Comparison of ENCODE assay signal across 1 fruit fly cellular context in genomic region chr3R:19156670-19157402, dm6.
TF ChIP-seq lines count a peak whose summit lies in the region.

nanos (plus strand) TSS chr3R:19157238.

TF ChIP-seq in whole organism, embryonic, 481 proteins besides CTCF, POLR2A, EP300 and RAD21 (continued from another document and continues in another):
- TF ChIP-seq luna (GFP tag; optimal IDR thresholded peaks at IDR 0.05; lab: Kevin White, UChicago) (peak; percentile 55), CG14441 (GFP tag; IDR thresholded peaks at IDR 0.05; lab: Robert Waterston, UW) (peak; percentile 64), CG7928 (GFP tag; optimal IDR thresholded peaks at IDR 0.05; lab: Kevin White, UChicago) (peak; percentile 45), cad (GFP tag; optimal IDR thresholded peaks at IDR 0.05; lab: Kevin White, UChicago) (no peak), twi (tag; optimal IDR thresholded peaks at IDR 0.05; lab: Kevin White, UChicago) (no peak), NK7.1 (GFP tag; optimal IDR thresholded peaks at IDR 0.05; lab: Kevin White, UChicago) (peak; percentile 38), schlank (tag; optimal IDR thresholded peaks at IDR 0.05; lab: Kevin White, UChicago) (no peak), CG31365 (tag; optimal IDR thresholded peaks at IDR 0.05; lab: Kevin White, UChicago) (no peak), CG8359 (GFP tag; optimal IDR thresholded peaks at IDR 0.05; lab: Kevin White, UChicago; ENCODE audit: borderline replicate concordance) (no peak), Sin3A (optimal IDR thresholded peaks at IDR 0.05; lab: Kevin White, UChicago) (peak; percentile 76), toy (GFP tag; IDR thresholded peaks at IDR 0.05; lab: Robert Waterston, UW) (peak; percentile 12; the same call in 1 of the 2 replicates), Neu2 (GFP tag; optimal IDR thresholded peaks at IDR 0.05; lab: Kevin White, UChicago; ENCODE audit: borderline replicate concordance) (no peak), sens-2 (GFP tag; IDR thresholded peaks at IDR 0.05; lab: Robert Waterston, UW) (no peak), p53 (GFP tag; optimal IDR thresholded peaks at IDR 0.05; lab: Kevin White, UChicago) (peak; percentile 51), gsb (GFP tag; IDR thresholded peaks at IDR 0.05; lab: Robert Waterston, UW) (no peak), al (GFP tag; IDR thresholded peaks at IDR 0.05; lab: Robert Waterston, UW) (peak; percentile 58), da (GFP tag; optimal IDR thresholded peaks at IDR 0.05; lab: Kevin White, UChicago) (no peak), ftz-f1 (GFP tag; optimal IDR thresholded peaks at IDR 0.05; lab: Kevin White, UChicago) (peak; percentile 62), nmo (GFP tag; optimal IDR thresholded peaks at IDR 0.05; lab: Kevin White, UChicago) (peak; percentile 63), CG9609 (GFP tag; optimal IDR thresholded peaks at IDR 0.05; lab: Kevin White, UChicago) (peak; percentile 81), CG4360 (GFP tag; IDR thresholded peaks at IDR 0.05; lab: Robert Waterston, UW) (peak; percentile 9; the same call in 1 of the 2 replicates), CG15011 (GFP tag; optimal IDR thresholded peaks at IDR 0.05; lab: Kevin White, UChicago) (no peak), amos (GFP tag; IDR thresholded peaks at IDR 0.05; lab: Robert Waterston, UW; ENCODE audit: partially characterized antibody) (peak; percentile 100), CoRest (tag; optimal IDR thresholded peaks at IDR 0.05; lab: Kevin White, UChicago) (peak; percentile 68), Bteb2 (GFP tag; optimal IDR thresholded peaks at IDR 0.05; lab: Kevin White, UChicago) (peak; percentile 51), CG33557 (GFP tag; optimal IDR thresholded peaks at IDR 0.05; lab: Kevin White, UChicago) (peak; percentile 22), tap (tag; optimal IDR thresholded peaks at IDR 0.05; lab: Kevin White, UChicago) (peak; percentile 11), kah (GFP tag; optimal IDR thresholded peaks at IDR 0.05; lab: Kevin White, UChicago) (no peak), crc (GFP tag; optimal IDR thresholded peaks at IDR 0.05; lab: Kevin White, UChicago) (no peak), slp2 (GFP tag; optimal IDR thresholded peaks at IDR 0.05; lab: Kevin White, UChicago) (no peak), CG7963 (GFP tag; IDR thresholded peaks at IDR 0.05; lab: Robert Waterston, UW; ENCODE audit: partially characterized antibody) (peak; percentile 98), CG8944 (GFP tag; optimal IDR thresholded peaks at IDR 0.05; lab: Kevin White, UChicago) (peak; percentile 56), CG12219 (GFP tag; optimal IDR thresholded peaks at IDR 0.05; lab: Kevin White, UChicago) (no peak), CG7786 (GFP tag; optimal IDR thresholded peaks at IDR 0.05; lab: Kevin White, UChicago) (peak; percentile 76), CG12155 (GFP tag; optimal IDR thresholded peaks at IDR 0.05; lab: Kevin White, UChicago) (peak; percentile 52), Dad (GFP tag; optimal IDR thresholded peaks at IDR 0.05; lab: Kevin White, UChicago) (peak; percentile 80), CG7357 (GFP tag; IDR thresholded peaks at IDR 0.05; lab: Robert Waterston, UW) (no peak), ssp (GFP tag; IDR thresholded peaks at IDR 0.05; lab: Robert Waterston, UW) (peak; percentile 62), Scr (GFP tag; IDR thresholded peaks at IDR 0.05; lab: Robert Waterston, UW; ENCODE audit: partially characterized antibody) (peak; percentile 98), ham (GFP tag; IDR thresholded peaks at IDR 0.05; lab: Robert Waterston, UW) (0 out of 2 replicates have a peak, but pooled peaks have one; percentile 18), org-1 (GFP tag; optimal IDR thresholded peaks at IDR 0.05; lab: Kevin White, UChicago) (no peak), Hr3 (GFP tag; optimal IDR thresholded peaks at IDR 0.05; lab: Kevin White, UChicago) (peak; percentile 42), Nf-YB (GFP tag; optimal IDR thresholded peaks at IDR 0.05; lab: Kevin White, UChicago) (no peak), Hr51 (GFP tag; optimal IDR thresholded peaks at IDR 0.05; lab: Kevin White, UChicago) (peak; percentile 27 to 82), mam (GFP tag; optimal IDR thresholded peaks at IDR 0.05; lab: Kevin White, UChicago) (peak; percentile 79), tna (GFP tag; IDR thresholded peaks at IDR 0.05; lab: Robert Waterston, UW; ENCODE audit: partially characterized antibody) (peak; percentile 98), pita (GFP tag; optimal IDR thresholded peaks at IDR 0.05; lab: Kevin White, UChicago) (no peak), HmgD (GFP tag; optimal IDR thresholded peaks at IDR 0.05; lab: Kevin White, UChicago) (peak; percentile 89), CG6254 (GFP tag; optimal IDR thresholded peaks at IDR 0.05; lab: Kevin White, UChicago) (no peak), CG1024 (GFP tag; IDR thresholded peaks at IDR 0.05; lab: Robert Waterston, UW) (peak; percentile 42; the same call in 1 of the 2 replicates), CG12769 (tag; optimal IDR thresholded peaks at IDR 0.05; lab: Kevin White, UChicago) (peak; percentile 57), tio (GFP tag; optimal IDR thresholded peaks at IDR 0.05; lab: Kevin White, UChicago) (no peak), Aef1 (GFP tag; IDR thresholded peaks at IDR 0.05; lab: Robert Waterston, UW) (peak; percentile 49; the same call in 1 of the 3 replicates), CG15073 (GFP tag; optimal IDR thresholded peaks at IDR 0.05; lab: Kevin White, UChicago) (no peak), CG11085 (GFP tag; IDR thresholded peaks at IDR 0.05; lab: Robert Waterston, UW) (peak; percentile 57; the same call in 1 of the 2 replicates), Gug (GFP tag; IDR thresholded peaks at IDR 0.05; lab: Robert Waterston, UW) (peak; percentile 81; the same call in 2 of the 4 replicates), CG4404 (GFP tag; IDR thresholded peaks at IDR 0.05; lab: Robert Waterston, UW) (peak; percentile 44; the same call in 1 of the 2 replicates), pho (GFP tag; optimal IDR thresholded peaks at IDR 0.05; lab: Kevin White, UChicago) (peak; percentile 74), CG11093 (GFP tag; IDR thresholded peaks at IDR 0.05; lab: Robert Waterston, UW) (no peak), sima (GFP tag; optimal IDR thresholded peaks at IDR 0.05; lab: Kevin White, UChicago) (no peak), CG31388 (GFP tag; optimal IDR thresholded peaks at IDR 0.05; lab: Kevin White, UChicago) (no peak), sd (tag; optimal IDR thresholded peaks at IDR 0.05; lab: Kevin White, UChicago) (peak; percentile 43), CG12299 (tag; optimal IDR thresholded peaks at IDR 0.05; lab: Kevin White, UChicago) (no peak), CG7745 (tag; optimal IDR thresholded peaks at IDR 0.05; lab: Kevin White, UChicago) (no peak), CG17361 (GFP tag; IDR thresholded peaks at IDR 0.05; lab: Robert Waterston, UW) (peak; percentile 49; the same call in 1 of the 3 replicates), CG14710 (tag; optimal IDR thresholded peaks at IDR 0.05; lab: Kevin White, UChicago) (peak; percentile 79), Dll (GFP tag; IDR thresholded peaks at IDR 0.05; lab: Robert Waterston, UW; ENCODE audit: partially characterized antibody) (peak; percentile 98), CG18262 (tag; optimal IDR thresholded peaks at IDR 0.05; lab: Kevin White, UChicago) (peak; percentile 26), Atf-2 (GFP tag; optimal IDR thresholded peaks at IDR 0.05; lab: Kevin White, UChicago) (no peak), pfk (GFP tag; optimal IDR thresholded peaks at IDR 0.05; lab: Kevin White, UChicago) (peak; percentile 44), h (optimal IDR thresholded peaks at IDR 0.05; lab: Kevin White, UChicago) (no peak), CG17829 (tag; optimal IDR thresholded peaks at IDR 0.05; lab: Kevin White, UChicago) (peak; percentile 28), Gsc (GFP tag; IDR thresholded peaks at IDR 0.05; lab: Robert Waterston, UW) (no peak), CG11398 (GFP tag; optimal IDR thresholded peaks at IDR 0.05; lab: Kevin White, UChicago) (peak; percentile 66), unc-4 (GFP tag; IDR thresholded peaks at IDR 0.05; lab: Robert Waterston, UW; ENCODE audit: partially characterized antibody) (peak; percentile 98), HmgZ (tag; optimal IDR thresholded peaks at IDR 0.05; lab: Kevin White, UChicago) (peak; percentile 93), sob (GFP tag; IDR thresholded peaks at IDR 0.05; lab: Robert Waterston, UW) (peak; percentile 92), CG10321 (GFP tag; IDR thresholded peaks at IDR 0.05; lab: Robert Waterston, UW) (0 out of 2 replicates have a peak, but pooled peaks have one; percentile 29), maf-S (GFP tag; optimal IDR thresholded peaks at IDR 0.05; lab: Kevin White, UChicago) (peak; percentile 69), CG2116 (GFP tag; optimal IDR thresholded peaks at IDR 0.05; lab: Kevin White, UChicago) (peak; percentile 88), Awh (GFP tag; IDR thresholded peaks at IDR 0.05; lab: Robert Waterston, UW) (no peak), dan (GFP tag; IDR thresholded peaks at IDR 0.05; lab: Robert Waterston, UW) (no peak), exex (tag; optimal IDR thresholded peaks at IDR 0.05; lab: Kevin White, UChicago) (no peak), Usf (GFP tag; optimal IDR thresholded peaks at IDR 0.05; lab: Kevin White, UChicago) (peak; percentile 70), Antp (GFP tag; optimal IDR thresholded peaks at IDR 0.05; lab: Kevin White, UChicago) (peak; percentile 84), odd (GFP tag; optimal IDR thresholded peaks at IDR 0.05; lab: Kevin White, UChicago) (no peak), CG8290 (GFP tag; optimal IDR thresholded peaks at IDR 0.05; lab: Kevin White, UChicago) (peak; percentile 69), CG8290 (tag; optimal IDR thresholded peaks at IDR 0.05; lab: Kevin White, UChicago) (peak in 1 of 2 experiments; percentile 90), eve (GFP tag; optimal IDR thresholded peaks at IDR 0.05; lab: Kevin White, UChicago) (no peak), Nf-YA (GFP tag; IDR thresholded peaks at IDR 0.05; lab: Robert Waterston, UW) (no peak), Camta (GFP tag; optimal IDR thresholded peaks at IDR 0.05; lab: Kevin White, UChicago) (peak; percentile 28), gce (GFP tag; IDR thresholded peaks at IDR 0.05; lab: Robert Waterston, UW) (no peak), YL-1 (GFP tag; optimal IDR thresholded peaks at IDR 0.05; lab: Kevin White, UChicago) (peak; percentile 81), knrl (GFP tag; IDR thresholded peaks at IDR 0.05; lab: Robert Waterston, UW; ENCODE audit: partially characterized antibody) (peak; percentile 99), Dfd (GFP tag; optimal IDR thresholded peaks at IDR 0.05; lab: Kevin White, UChicago) (no peak), CG7271 (tag; optimal IDR thresholded peaks at IDR 0.05; lab: Kevin White, UChicago) (no peak), gem (tag; optimal IDR thresholded peaks at IDR 0.05; lab: Kevin White, UChicago) (peak; percentile 40), usp (GFP tag; optimal IDR thresholded peaks at IDR 0.05; lab: Kevin White, UChicago) (no peak), CG10209 (GFP tag; optimal IDR thresholded peaks at IDR 0.05; lab: Kevin White, UChicago) (peak; percentile 65), hth (optimal IDR thresholded peaks at IDR 0.05; lab: Kevin White, UChicago) (no peak), CG1233 (GFP tag; optimal IDR thresholded peaks at IDR 0.05; lab: Kevin White, UChicago) (peak; percentile 11), H15 (GFP tag; IDR thresholded peaks at IDR 0.05; lab: Robert Waterston, UW) (no peak; the same call in 2 of the 3 replicates), inv (GFP tag; IDR thresholded peaks at IDR 0.05; lab: Robert Waterston, UW; ENCODE audit: partially characterized antibody) (peak; percentile 99), CG9215 (GFP tag; IDR thresholded peaks at IDR 0.05; lab: Robert Waterston, UW) (peak; percentile 59), sqz (GFP tag; optimal IDR thresholded peaks at IDR 0.05; lab: Kevin White, UChicago) (no peak), Mes4 (GFP tag; optimal IDR thresholded peaks at IDR 0.05; lab: Kevin White, UChicago) (peak; percentile 52), CG6813 (GFP tag; optimal IDR thresholded peaks at IDR 0.05; lab: Kevin White, UChicago) (peak; percentile 10), CG6272 (GFP tag; IDR thresholded peaks at IDR 0.05; lab: Robert Waterston, UW) (peak; percentile 71), rib (GFP tag; IDR thresholded peaks at IDR 0.05; lab: Robert Waterston, UW) (0 out of 2 replicates have a peak, but pooled peaks have one; percentile 53), zen2 (GFP tag; IDR thresholded peaks at IDR 0.05; lab: Robert Waterston, UW; ENCODE audit: partially characterized antibody) (peak; percentile 99), fru (optimal IDR thresholded peaks at IDR 0.05; lab: Kevin White, UChicago) (no peak), CG2712 (tag; optimal IDR thresholded peaks at IDR 0.05; lab: Kevin White, UChicago) (peak; percentile 60), D (optimal IDR thresholded peaks at IDR 0.05; lab: Kevin White, UChicago) (no peak), D (GFP tag; optimal IDR thresholded peaks at IDR 0.05; lab: Kevin White, UChicago) (peak; percentile 3), onecut (GFP tag; IDR thresholded peaks at IDR 0.05; lab: Robert Waterston, UW) (no peak), MBD-R2 (GFP tag; IDR thresholded peaks at IDR 0.05; lab: Robert Waterston, UW) (peak; percentile 94), chn (GFP tag; optimal IDR thresholded peaks at IDR 0.05; lab: Kevin White, UChicago) (peak; percentile 35), B-H2 (GFP tag; optimal IDR thresholded peaks at IDR 0.05; lab: Kevin White, UChicago) (peak; percentile 82), E2f1 (GFP tag; IDR thresholded peaks at IDR 0.05; lab: Robert Waterston, UW) (peak; percentile 83), CG9797 (GFP tag; optimal IDR thresholded peaks at IDR 0.05; lab: Kevin White, UChicago) (peak; percentile 58), Bgb (GFP tag; IDR thresholded peaks at IDR 0.05; lab: Robert Waterston, UW; ENCODE audit: partially characterized antibody) (peak; percentile 100), Sox102F (GFP tag; optimal IDR thresholded peaks at IDR 0.05; lab: Kevin White, UChicago) (no peak), CG10267 (tag; optimal IDR thresholded peaks at IDR 0.05; lab: Kevin White, UChicago) (peak; percentile 98), Oli (tag; optimal IDR thresholded peaks at IDR 0.05; lab: Kevin White, UChicago) (peak; percentile 13), CG15696 (tag; optimal IDR thresholded peaks at IDR 0.05; lab: Kevin White, UChicago) (no peak), Rfx (GFP tag; IDR thresholded peaks at IDR 0.05; lab: Robert Waterston, UW) (peak; percentile 92), CG7556 (GFP tag; optimal IDR thresholded peaks at IDR 0.05; lab: Kevin White, UChicago) (peak; percentile 14), cas (GFP tag; IDR thresholded peaks at IDR 0.05; lab: Robert Waterston, UW) (no peak; the same call in 1 of the 2 replicates), Doc2 (GFP tag; IDR thresholded peaks at IDR 0.05; lab: Robert Waterston, UW) (no peak), tgo (GFP tag; IDR thresholded peaks at IDR 0.05; lab: Robert Waterston, UW) (peak; percentile 50; the same call in 2 of the 3 replicates)
